Worm (Caenorhabditis elegans) whole organism, L4 larva: Measurements from ENCODE around the gene ceh-27.

Experiments used
- ces-1 ChIP-seq: fragments of 150-350 bp; sonication (generic microtip); optimal IDR thresholded peaks from 4 replicates; lab custom pipeline; 2014; ENCODE audit warnings: missing biosample characterization, missing genetic modification reagents, missing genetic modification characterization
- egl-27 ChIP-seq: sonication (generic microtip); optimal IDR thresholded peaks from 3 replicates; lab custom pipeline; 2017; ENCODE audit warnings: missing biosample characterization, missing genetic modification reagents, missing genetic modification characterization
- lin-13 ChIP-seq: fragments of 150-350 bp; optimal IDR thresholded peaks from 2 replicates; lab custom pipeline; 2014; ENCODE audit warnings: missing biosample characterization, missing genetic modification reagents, missing genetic modification characterization
- lin-15B ChIP-seq: fragments of 150-350 bp; sonication (generic microtip); optimal IDR thresholded peaks from 3 replicates; lab custom pipeline; 2014; ENCODE audit warnings: missing biosample characterization, missing genetic modification characterization
- nhr-11 ChIP-seq: fragments of 150-350 bp; optimal IDR thresholded peaks from 2 replicates; lab custom pipeline; 2014; ENCODE audit warnings: missing biosample characterization, missing genetic modification characterization
- nhr-76 ChIP-seq: fragments of 150-350 bp; optimal IDR thresholded peaks from 2 replicates; lab custom pipeline; 2014; ENCODE audit warnings: missing biosample characterization, missing genetic modification characterization
- pha-4 ChIP-seq, 2 experiments: fragments of 150-350 bp in 1 of 2; fragments of 200-800 bp in 1 of 2; sonication (Bioruptor generic) in 1 of 2; IDR thresholded peaks in 1 of 2; optimal IDR thresholded peaks in 1 of 2; 2 replicates each; pipeline versions ENCODE4 v1.3.6 to Lab custom; 2014 to 2022; ENCODE audit warnings: missing genetic modification characterization in 2 of 2, missing genetic modification reagents in 2 of 2, missing biosample characterization in 1 of 2, missing compliant biosample characterization in 1 of 2
- unc-130 ChIP-seq: sonication (generic microtip); optimal IDR thresholded peaks from 2 replicates; lab custom pipeline; 2016; ENCODE audit warnings: missing genetic modification reagents, missing genetic modification characterization, missing compliant biosample characterization

DNA sequence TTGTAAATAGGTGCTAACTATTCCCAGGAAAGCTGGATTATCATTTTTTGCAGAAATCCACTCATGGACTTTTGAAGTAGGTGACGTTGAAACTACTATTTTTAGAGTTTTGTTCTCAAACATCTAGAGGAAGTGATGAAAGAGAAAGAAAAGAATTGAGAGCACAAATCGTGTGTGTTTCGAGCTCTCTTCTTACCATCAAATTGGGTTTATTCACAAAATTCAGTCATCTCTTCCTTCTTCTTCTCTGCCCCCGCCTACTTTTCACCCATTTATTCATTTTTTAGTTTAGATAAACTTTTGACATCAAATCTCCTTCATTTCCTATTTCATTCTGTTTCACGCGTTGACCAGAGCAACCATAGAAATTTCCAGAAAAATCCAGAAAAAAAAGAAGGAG lies 22.0 kb upstream of the ceh-27 start, which contains the start of gene W05E10.2:
- no peak for TF ChIP-seq nhr-76 (tag; lab: Kevin White, UChicago)
- no peak for TF ChIP-seq lin-15B
- TF ChIP-seq lin-13 (GFP tag; lab: Kevin White, UChicago) = no peak
- no peak for TF ChIP-seq ces-1 (GFP tag; lab: Kevin White, UChicago)
- no peak for TF ChIP-seq pha-4 (GFP tag; IDR thresholded peaks at IDR 0.05; lab: Robert Waterston, UW)
- TF ChIP-seq pha-4 (tag; optimal IDR thresholded peaks at IDR 0.05; lab: Kevin White, UChicago) = no peak
- TF ChIP-seq nhr-11 (tag; lab: Kevin White, UChicago) = no peak
- TF ChIP-seq egl-27 (tag; lab: Kevin White, UChicago) = no peak
- TF ChIP-seq unc-130 = no peak
